Worm (Caenorhabditis elegans) whole organism, L4 larva: ENCODE results near the gene nlp-78.
"Not testable (repeated sequence)": the region's sequence is repeated elsewhere in the genome, so short reads cannot be mapped to it uniquely, and the experiment has no call there.

Experiments
- D1046.2 ChIP-seq: fragments of 200-800 bp; sonication (Bioruptor generic); IDR thresholded peaks from 2 replicates; pipeline ENCODE4 v1.3.6; 2022; ENCODE audit warnings: missing genetic modification characterization, missing compliant biosample characterization
- F26F4.8 ChIP-seq: fragments of 200-800 bp; sonication (Bioruptor generic); conservative IDR thresholded peaks from 2 replicates; pipeline ENCODE4 v1.3.6; 2022; ENCODE audit warnings: missing genetic modification characterization, missing compliant biosample characterization
- F44E2.7 ChIP-seq: fragments of 200-800 bp; sonication (Bioruptor generic); IDR thresholded peaks from 2 replicates; pipeline ENCODE4 v2.1.2; 2022; ENCODE audit warnings: missing genetic modification characterization, missing compliant biosample characterization
- T26A8.4 ChIP-seq: fragments of 200-800 bp; sonication (Bioruptor generic); IDR thresholded peaks from 2 replicates; pipeline ENCODE4 v1.3.6; 2022; ENCODE audit warnings: missing genetic modification characterization, missing compliant biosample characterization
- Y105C5A.15 ChIP-seq: fragments of 200-800 bp; sonication (Bioruptor generic); IDR thresholded peaks from 2 replicates; pipeline ENCODE4 v1.3.6; 2022; ENCODE audit warnings: missing genetic modification characterization, missing compliant biosample characterization
- Y48G9A.11 ChIP-seq: fragments of 200-800 bp; sonication (Bioruptor generic); IDR thresholded peaks from 2 replicates; pipeline ENCODE4 v1.3.6; 2022; ENCODE audit warnings: missing genetic modification reagents, missing genetic modification characterization, missing compliant biosample characterization
- Y75B8A.6 ChIP-seq: fragments of 200-800 bp; sonication (Bioruptor generic); IDR thresholded peaks from 2 replicates; pipeline ENCODE4 v1.3.6; 2022; ENCODE audit warnings: missing genetic modification reagents, missing genetic modification characterization, missing compliant biosample characterization
- ZK337.2 ChIP-seq: fragments of 200-800 bp; sonication (Bioruptor generic); IDR thresholded peaks from 2 replicates; pipeline ENCODE4 v1.3.6; 2022; ENCODE audit warnings: missing genetic modification reagents, missing genetic modification characterization, missing compliant biosample characterization
- aha-1 ChIP-seq: fragments of 150-350 bp; peaks from one replicate; lab custom pipeline; 2014; ENCODE audit warnings: missing biosample characterization, missing genetic modification characterization
- arid-1 ChIP-seq: fragments of 200-800 bp; sonication (Bioruptor generic); conservative IDR thresholded peaks from 2 replicates; pipeline ENCODE4 v1.3.6; 2022; ENCODE audit warnings: missing genetic modification reagents, missing genetic modification characterization, missing compliant biosample characterization
- ceh-20 ChIP-seq: fragments of 200-800 bp; sonication (Bioruptor generic); IDR thresholded peaks from 2 replicates; pipeline ENCODE4 v1.3.6; 2022; ENCODE audit warnings: missing genetic modification reagents, missing genetic modification characterization, missing compliant biosample characterization
- ceh-44 ChIP-seq: fragments of 200-800 bp; sonication (Bioruptor generic); IDR thresholded peaks from 2 replicates; pipeline ENCODE4 v1.3.6; 2022; ENCODE audit warnings: missing genetic modification reagents, missing genetic modification characterization, missing compliant biosample characterization
- ceh-82 ChIP-seq: sonication (generic microtip); optimal IDR thresholded peaks from 2 replicates; lab custom pipeline; 2017; ENCODE audit warnings: missing biosample characterization, missing genetic modification characterization
- dmd-6 ChIP-seq: fragments of 200-800 bp; sonication (Bioruptor generic); IDR thresholded peaks from 2 replicates; pipeline ENCODE4 v1.3.6; 2022; ENCODE audit warnings: missing genetic modification reagents, missing genetic modification characterization, missing compliant biosample characterization
- dmd-8 ChIP-seq: fragments of 200-800 bp; sonication (Bioruptor generic); IDR thresholded peaks from 2 replicates; pipeline ENCODE4 v1.3.6; 2022; ENCODE audit warnings: missing genetic modification characterization, missing compliant biosample characterization
- dmd-9 ChIP-seq: fragments of 200-800 bp; sonication (Bioruptor generic); IDR thresholded peaks from 2 replicates; pipeline ENCODE4 v1.3.6; 2022; ENCODE audit warnings: missing genetic modification reagents, missing genetic modification characterization, missing compliant biosample characterization
- egl-43 ChIP-seq: fragments of 200-800 bp; sonication (Bioruptor generic); IDR thresholded peaks from 2 replicates; pipeline ENCODE4 v1.3.6; 2022; ENCODE audit warnings: missing genetic modification reagents, missing genetic modification characterization, missing compliant biosample characterization
- hmg-1.1 ChIP-seq: fragments of 200-800 bp; sonication (Bioruptor generic); IDR thresholded peaks from 2 replicates; pipeline ENCODE4 v1.3.6; 2022; ENCODE audit warnings: missing genetic modification reagents, missing genetic modification characterization, missing compliant biosample characterization
- lim-7 ChIP-seq: fragments of 200-800 bp; sonication (Bioruptor generic); IDR thresholded peaks from 2 replicates; pipeline ENCODE4 v1.3.6; 2022; ENCODE audit warnings: missing genetic modification characterization, missing compliant biosample characterization
- lin-1 ChIP-seq: fragments of 200-800 bp; sonication (Bioruptor generic); IDR thresholded peaks from 2 replicates; pipeline ENCODE4 v1.3.6; 2022; ENCODE audit warnings: missing genetic modification reagents, missing genetic modification characterization, missing compliant biosample characterization
- lin-15B ChIP-seq: fragments of 150-350 bp; sonication (generic microtip); optimal IDR thresholded peaks from 3 replicates; lab custom pipeline; 2014; ENCODE audit warnings: missing biosample characterization, missing genetic modification characterization
- lin-29 ChIP-seq: fragments of 200-800 bp; sonication (Bioruptor generic); IDR thresholded peaks from 2 replicates; pipeline ENCODE4 v1.3.6; 2022; ENCODE audit warnings: missing genetic modification reagents, missing genetic modification characterization, missing compliant biosample characterization
- lin-38 ChIP-seq: fragments of 200-800 bp; sonication (Bioruptor generic); IDR thresholded peaks from 2 replicates; pipeline ENCODE4 v1.3.6; 2022; ENCODE audit warnings: missing genetic modification reagents, missing genetic modification characterization, missing compliant biosample characterization
- madf-5 ChIP-seq, 2 experiments: fragments of 200-800 bp; sonication (Bioruptor generic); IDR thresholded peaks; 2 replicates each; pipeline ENCODE4 v1.3.6; 2022; ENCODE audit warnings: missing compliant biosample characterization in 2 of 2, missing genetic modification characterization in 2 of 2
- madf-9 ChIP-seq: fragments of 200-800 bp; sonication (Bioruptor generic); conservative IDR thresholded peaks from 2 replicates; pipeline ENCODE4 v1.3.6; 2022; ENCODE audit warnings: missing genetic modification reagents, missing genetic modification characterization, missing compliant biosample characterization
- mdt-29 ChIP-seq: fragments of 200-800 bp; sonication (Bioruptor generic); IDR thresholded peaks from 2 replicates; pipeline ENCODE4 v1.3.6; 2022; ENCODE audit warnings: missing genetic modification reagents, missing genetic modification characterization, missing compliant biosample characterization
- mes-2 ChIP-seq: sonication (generic microtip); optimal IDR thresholded peaks from 2 replicates; lab custom pipeline; 2016; ENCODE audit warnings: missing genotype, mild to moderate bottlenecking, missing genetic modification characterization, missing compliant biosample characterization; ENCODE audit not compliant: poor library complexity, severe bottlenecking
- mxl-2 ChIP-seq: fragments of 200-800 bp; sonication (Bioruptor generic); conservative IDR thresholded peaks from 2 replicates; pipeline ENCODE4 v1.3.6; 2022; ENCODE audit warnings: missing genetic modification reagents, missing genetic modification characterization, missing compliant biosample characterization
- nhr-41 ChIP-seq: fragments of 200-800 bp; sonication (Bioruptor generic); IDR thresholded peaks from 2 replicates; pipeline ENCODE4 v1.3.6; 2022; ENCODE audit warnings: missing genetic modification reagents, missing genetic modification characterization, missing compliant biosample characterization
- nhr-42 ChIP-seq: fragments of 200-800 bp; sonication (Bioruptor generic); IDR thresholded peaks from 2 replicates; pipeline ENCODE4 v1.3.6; 2022; ENCODE audit warnings: missing genetic modification characterization, missing compliant biosample characterization
- pha-4 ChIP-seq, 2 experiments: fragments of 150-350 bp in 1 of 2; fragments of 200-800 bp in 1 of 2; sonication (Bioruptor generic) in 1 of 2; IDR thresholded peaks in 1 of 2; optimal IDR thresholded peaks in 1 of 2; 2 replicates each; pipeline versions ENCODE4 v1.3.6 to Lab custom; 2014 to 2022; ENCODE audit warnings: missing genetic modification characterization in 2 of 2, missing genetic modification reagents in 2 of 2, missing biosample characterization in 1 of 2, missing compliant biosample characterization in 1 of 2
- php-3 ChIP-seq: fragments of 200-800 bp; sonication (Bioruptor generic); IDR thresholded peaks from 2 replicates; pipeline ENCODE4 v1.3.6; 2022; ENCODE audit warnings: missing genetic modification reagents, missing genetic modification characterization, missing compliant biosample characterization
- saeg-2 ChIP-seq: fragments of 200-800 bp; sonication (Bioruptor generic); IDR thresholded peaks from 2 replicates; pipeline ENCODE4 v1.3.6; 2022; ENCODE audit warnings: missing genetic modification reagents, missing genetic modification characterization, missing compliant biosample characterization
- set-16 ChIP-seq: fragments of 200-800 bp; sonication (Bioruptor generic); IDR thresholded peaks from 2 replicates; pipeline ENCODE4 v1.3.6; 2022; ENCODE audit warnings: missing genetic modification reagents, missing genetic modification characterization, missing compliant biosample characterization
- snpc-1.2 ChIP-seq: fragments of 200-800 bp; sonication (Bioruptor generic); IDR thresholded peaks from 2 replicates; pipeline ENCODE4 v1.3.6; 2022; ENCODE audit warnings: missing genetic modification reagents, missing genetic modification characterization, missing compliant biosample characterization
- tra-1 ChIP-seq: fragments of 200-800 bp; sonication (Bioruptor generic); IDR thresholded peaks from 2 replicates; pipeline ENCODE4 v1.3.6; 2022; ENCODE audit warnings: missing genetic modification reagents, missing genetic modification characterization, missing compliant biosample characterization
- vab-7 ChIP-seq: fragments of 200-800 bp; sonication (Bioruptor generic); IDR thresholded peaks from 2 replicates; pipeline ENCODE4 v1.3.6; 2022; ENCODE audit warnings: missing genetic modification reagents, missing genetic modification characterization, missing compliant biosample characterization
- zfp-3 ChIP-seq: fragments of 200-800 bp; sonication (Bioruptor generic); conservative IDR thresholded peaks from 2 replicates; pipeline ENCODE4 v1.3.6; 2022; ENCODE audit warnings: missing genetic modification reagents, missing genetic modification characterization, missing compliant biosample characterization

Gene nlp-78

DNA sequence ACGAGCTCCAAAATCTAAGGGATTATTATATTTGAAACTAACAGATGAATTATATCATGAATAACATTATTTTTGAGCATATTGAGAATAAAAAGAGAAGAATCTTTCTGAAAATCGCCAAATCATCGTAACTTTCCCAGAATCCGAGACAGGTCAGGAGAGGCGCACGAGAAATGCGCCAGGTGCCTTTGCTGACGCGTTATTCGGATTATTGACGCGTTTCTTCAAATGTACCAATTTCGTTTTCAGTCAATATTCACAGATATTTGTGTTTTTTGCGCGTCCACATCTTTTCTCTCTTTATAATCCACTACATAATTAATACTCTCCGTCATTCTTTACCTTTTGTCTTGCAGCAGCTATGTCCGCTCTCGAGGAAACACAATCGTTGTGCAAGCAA is 37.0 kb upstream of the nlp-78 start, which contains the start of gene T24H10.1 (continued):
- peak; percentile 80 for TF ChIP-seq mes-2 (tag; lab: Kevin White, UChicago)
- no peak for TF ChIP-seq pha-4 (GFP tag; IDR thresholded peaks at IDR 0.05; lab: Robert Waterston, UW)
- peak; percentile 15 for TF ChIP-seq pha-4 (tag; optimal IDR thresholded peaks at IDR 0.05; lab: Kevin White, UChicago)
- no peak for TF ChIP-seq ceh-82 (tag; lab: Kevin White, UChicago)
- TF ChIP-seq egl-43 = no peak

DNA sequence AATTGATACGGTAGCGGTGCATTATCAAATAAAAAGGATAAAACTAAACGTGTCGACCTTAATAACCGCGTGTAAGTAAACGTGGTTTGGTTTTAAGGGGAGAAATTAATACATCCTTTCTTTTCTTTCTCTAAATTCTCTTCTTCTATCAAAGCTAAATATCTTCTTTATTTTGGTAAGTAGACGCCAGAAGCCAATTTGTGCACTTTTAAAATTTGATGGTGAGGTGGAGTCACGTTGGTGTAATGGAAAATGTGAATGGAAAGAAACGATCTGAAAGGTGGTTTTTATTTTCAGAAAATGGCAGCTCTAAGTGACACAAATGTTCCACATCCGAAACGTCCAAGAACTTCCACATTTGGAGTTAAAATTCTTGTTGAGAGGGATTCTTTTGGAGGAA is 35.2 kb upstream of the nlp-78 start, which contains the start of gene T24H10.5:
TSS of gene T24H10.5 (plus strand) at position 301 of the 400 bp plus-strand sequence.
- TF ChIP-seq lin-15B (tag; lab: Kevin White, UChicago) (no peak), arid-1 (GFP tag; lab: Robert Waterston, UW) (no peak), aha-1 (tag; lab: Kevin White, UChicago) (peak; percentile 40)
- TF ChIP-seq, all 104 proteins: peak for 1

DNA sequence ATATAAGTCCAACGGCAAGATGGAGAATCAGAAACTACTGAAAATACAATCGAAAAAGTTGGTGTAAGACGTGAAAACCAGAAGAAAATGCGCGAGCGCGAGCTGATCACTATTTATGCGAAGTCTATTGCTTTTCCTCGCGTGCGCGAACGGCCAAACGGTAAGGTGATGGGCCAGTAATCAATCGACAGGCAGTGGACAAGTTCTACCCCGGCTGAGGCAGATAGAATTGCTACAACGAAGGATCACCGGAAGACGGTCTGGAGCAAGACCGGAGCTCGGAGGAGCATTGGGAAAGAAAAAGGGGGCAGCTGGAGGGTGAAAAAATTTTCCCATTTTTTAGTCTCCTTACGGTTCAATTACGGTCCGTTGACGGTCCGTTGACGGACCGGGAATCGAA is 33.4 kb upstream of the nlp-78 start:
- TF ChIP-seq mxl-2 (GFP tag; lab: Robert Waterston, UW) = 0 out of 2 replicates have a peak, but pooled peaks have one; percentile 17
- peak; percentile 87 for TF ChIP-seq lin-1
- TF ChIP-seq lin-29 (GFP tag; lab: Robert Waterston, UW) = 0 out of 2 replicates have a peak, but pooled peaks have one; percentile 42
- TF ChIP-seq madf-5 (GFP tag; IDR thresholded peaks at IDR 0.05; lab: Robert Waterston, UW) = peak; percentile 61 to 77; a peak in 2 of 4 replicates
- peak; percentile 72 for TF ChIP-seq dmd-9
- peak; percentile 74 for TF ChIP-seq set-16
- peak; percentile 78 for TF ChIP-seq nhr-42 (GFP tag; lab: Robert Waterston, UW)
- peak; percentile 84 for TF ChIP-seq lin-38 (GFP tag; lab: Robert Waterston, UW)
- TF ChIP-seq saeg-2 (GFP tag; lab: Robert Waterston, UW) = 0 out of 2 replicates have a peak, but pooled peaks have one; percentile 54
- TF ChIP-seq Y48G9A.11 = peak; percentile 85
- TF ChIP-seq F26F4.8 = peak; percentile 89
- peak; percentile 85; the same call in 1 of the 2 replicates for TF ChIP-seq tra-1 (GFP tag; lab: Robert Waterston, UW)
- peak; percentile 75 for TF ChIP-seq php-3 (GFP tag; lab: Robert Waterston, UW)
- peak; percentile 37 for TF ChIP-seq dmd-6 (GFP tag; lab: Robert Waterston, UW)
- TF ChIP-seq hmg-1.1 (GFP tag; lab: Robert Waterston, UW) = peak; percentile 20; the same call in 1 of the 2 replicates
- TF ChIP-seq arid-1 (GFP tag; lab: Robert Waterston, UW) = peak; percentile 91
- peak; percentile 69 for TF ChIP-seq madf-9 (GFP tag; lab: Robert Waterston, UW)
- peak; percentile 69; the same call in 1 of the 2 replicates for TF ChIP-seq Y105C5A.15 (GFP tag; lab: Robert Waterston, UW)
- peak; percentile 92 for TF ChIP-seq lim-7
- peak; percentile 53; the same call in 1 of the 2 replicates for TF ChIP-seq mdt-29 (GFP tag; lab: Robert Waterston, UW)
- 0 out of 2 replicates have a peak, but pooled peaks have one; percentile 38 for TF ChIP-seq Y75B8A.6 (GFP tag; lab: Robert Waterston, UW)
- 0 out of 2 replicates have a peak, but pooled peaks have one; percentile 29 for TF ChIP-seq zfp-3
- TF ChIP-seq vab-7 (GFP tag; lab: Robert Waterston, UW) = peak; percentile 81
- TF ChIP-seq F44E2.7 (GFP tag; lab: Robert Waterston, UW) = peak; percentile 93
- TF ChIP-seq dmd-8 (GFP tag; lab: Robert Waterston, UW) = peak; percentile 97
- TF ChIP-seq pha-4 (GFP tag; IDR thresholded peaks at IDR 0.05; lab: Robert Waterston, UW) = peak; percentile 89
- not testable (repeated sequence) for TF ChIP-seq pha-4 (tag; optimal IDR thresholded peaks at IDR 0.05; lab: Kevin White, UChicago)
- 0 out of 2 replicates have a peak, but pooled peaks have one; percentile 41 for TF ChIP-seq ZK337.2 (GFP tag; lab: Robert Waterston, UW)
- peak; percentile 36; the same call in 1 of the 2 replicates for TF ChIP-seq ceh-20 (GFP tag; lab: Robert Waterston, UW)
- peak; percentile 91 for TF ChIP-seq snpc-1.2 (GFP tag; lab: Robert Waterston, UW)
- TF ChIP-seq T26A8.4 (GFP tag; lab: Robert Waterston, UW) = peak; percentile 82
- TF ChIP-seq D1046.2 (GFP tag; lab: Robert Waterston, UW) = peak; percentile 86
- peak; percentile 96 for TF ChIP-seq egl-43
- peak; percentile 60; the same call in 1 of the 2 replicates for TF ChIP-seq ceh-44 (GFP tag; lab: Robert Waterston, UW)
- TF ChIP-seq nhr-41 (GFP tag; lab: Robert Waterston, UW) = peak; percentile 74
